Worm (Caenorhabditis elegans) whole organism, mixed stage, embryonic: ENCODE results near the gene F22B5.5.

ENCODE experiments used
- M03D4.4 ChIP-seq: sonication (generic microtip); optimal IDR thresholded peaks from 2 replicates; lab custom pipeline; 2017; ENCODE audit warnings: mild to moderate bottlenecking, missing genetic modification characterization, missing compliant biosample characterization
- bed-3 ChIP-seq: fragments of 200-800 bp; sonication (Bioruptor generic); optimal IDR thresholded peaks from 3 replicates; lab custom pipeline; 2018; ENCODE audit warnings: mild to moderate bottlenecking, missing genetic modification characterization, moderate library complexity, missing compliant biosample characterization
- blmp-1 ChIP-seq: fragments of 150-350 bp; optimal IDR thresholded peaks from 2 replicates; lab custom pipeline; 2014; ENCODE audit warnings: missing biosample characterization, missing genetic modification characterization
- ceh-39 ChIP-seq: fragments of 150-350 bp; optimal IDR thresholded peaks from 2 replicates; lab custom pipeline; 2014; ENCODE audit warnings: missing biosample characterization, missing genetic modification characterization
- ceh-43 ChIP-seq: fragments of 200-800 bp; sonication (Bioruptor generic); optimal IDR thresholded peaks from 2 replicates; lab custom pipeline; 2018; ENCODE audit warnings: mild to moderate bottlenecking, missing genetic modification characterization, moderate library complexity, missing compliant biosample characterization
- ceh-83 ChIP-seq: fragments of 200-800 bp; sonication (Bioruptor generic); optimal IDR thresholded peaks from 2 replicates; lab custom pipeline; 2018; ENCODE audit warnings: mild to moderate bottlenecking, missing genetic modification characterization, missing compliant biosample characterization
- ces-1 ChIP-seq: fragments of 150-350 bp; optimal IDR thresholded peaks from 2 replicates; lab custom pipeline; 2014; ENCODE audit warnings: missing biosample characterization, missing genetic modification reagents, missing genetic modification characterization
- cnd-1 ChIP-seq: fragments of 200-800 bp; sonication (Bioruptor generic); optimal IDR thresholded peaks from 2 replicates; lab custom pipeline; 2018; ENCODE audit warnings: mild to moderate bottlenecking, missing genetic modification characterization, missing compliant biosample characterization
- drap-1 ChIP-seq: fragments of 200-800 bp; sonication (Bioruptor generic); optimal IDR thresholded peaks from 3 replicates; lab custom pipeline; 2018; ENCODE audit warnings: mild to moderate bottlenecking, missing genetic modification characterization, missing compliant biosample characterization
- elt-1 ChIP-seq: sonication (generic microtip); optimal IDR thresholded peaks from 2 replicates; lab custom pipeline; 2017; ENCODE audit warnings: missing genetic modification characterization, mild to moderate bottlenecking, missing compliant biosample characterization, antibody characterized with exemption, moderate library complexity, borderline replicate concordance; ENCODE audit not compliant: insufficient read depth
- elt-3 ChIP-seq: fragments of 150-350 bp; optimal IDR thresholded peaks from 2 replicates; lab custom pipeline; 2014; ENCODE audit warnings: missing biosample characterization, missing genetic modification characterization
- flh-1 ChIP-seq: fragments of 200-800 bp; sonication (Bioruptor generic); optimal IDR thresholded peaks from 2 replicates; lab custom pipeline; 2018; ENCODE audit warnings: mild to moderate bottlenecking, missing genetic modification characterization, moderate library complexity, missing compliant biosample characterization
- ham-2 ChIP-seq: fragments of 200-800 bp; sonication (Bioruptor generic); optimal IDR thresholded peaks from 2 replicates; lab custom pipeline; 2018; ENCODE audit warnings: mild to moderate bottlenecking, missing genetic modification characterization, missing compliant biosample characterization
- hlh-1 ChIP-seq: fragments of 150-350 bp; optimal IDR thresholded peaks from 2 replicates; lab custom pipeline; 2014; ENCODE audit warnings: missing biosample characterization, missing genetic modification reagents, missing genetic modification characterization
- lin-13 ChIP-seq: fragments of 150-350 bp; optimal IDR thresholded peaks from 2 replicates; lab custom pipeline; 2014; ENCODE audit warnings: missing biosample characterization, missing genetic modification characterization
- lin-32 ChIP-seq: fragments of 200-800 bp; sonication (Bioruptor generic); optimal IDR thresholded peaks from 2 replicates; lab custom pipeline; 2018; ENCODE audit warnings: mild to moderate bottlenecking, missing genetic modification characterization, missing compliant biosample characterization
- lsy-2 ChIP-seq: fragments of 150-350 bp; optimal IDR thresholded peaks from 2 replicates; lab custom pipeline; 2014; ENCODE audit warnings: missing biosample characterization, missing genetic modification characterization
- mab-5 ChIP-seq: fragments of 150-350 bp; optimal IDR thresholded peaks from 2 replicates; lab custom pipeline; 2014; ENCODE audit warnings: missing biosample characterization, missing genetic modification characterization
- mep-1 ChIP-seq: fragments of 150-350 bp; optimal IDR thresholded peaks from 2 replicates; lab custom pipeline; 2017; ENCODE audit warnings: missing biosample characterization, missing genetic modification reagents, missing genetic modification characterization, inconsistent platforms
- mls-2 ChIP-seq: sonication (generic microtip); optimal IDR thresholded peaks from 2 replicates; lab custom pipeline; 2016; ENCODE audit warnings: mild to moderate bottlenecking, missing genetic modification characterization, moderate library complexity, missing compliant biosample characterization
- nhr-12 ChIP-seq: fragments of 150-350 bp; optimal IDR thresholded peaks from 2 replicates; lab custom pipeline; 2014; ENCODE audit warnings: missing biosample characterization, missing genetic modification characterization
- nhr-2 ChIP-seq: fragments of 150-350 bp; optimal IDR thresholded peaks from 2 replicates; lab custom pipeline; 2014; ENCODE audit warnings: missing biosample characterization, missing genetic modification characterization
- nhr-28 ChIP-seq: fragments of 150-350 bp; optimal IDR thresholded peaks from 2 replicates; lab custom pipeline; 2014; ENCODE audit warnings: missing biosample characterization, missing genetic modification characterization
- nhr-76 ChIP-seq: sonication (generic microtip); optimal IDR thresholded peaks from 2 replicates; lab custom pipeline; 2017; ENCODE audit warnings: missing biosample characterization, missing genetic modification characterization
- pha-4 ChIP-seq: fragments of 150-350 bp; optimal IDR thresholded peaks from 2 replicates; lab custom pipeline; 2018; ENCODE audit warnings: missing biosample characterization, missing genetic modification reagents, missing genetic modification characterization
- sem-2 ChIP-seq: fragments of 200-800 bp; sonication (Bioruptor generic); optimal IDR thresholded peaks from 2 replicates; lab custom pipeline; 2018; ENCODE audit warnings: mild to moderate bottlenecking, missing genetic modification characterization, missing compliant biosample characterization
- snpc-4 ChIP-seq: fragments of 150-350 bp; optimal IDR thresholded peaks from 2 replicates; lab custom pipeline; 2014; ENCODE audit warnings: missing biosample characterization, missing genetic modification characterization
- sptf-1 ChIP-seq: sonication (generic microtip); optimal IDR thresholded peaks from 2 replicates; lab custom pipeline; 2017; ENCODE audit warnings: mild to moderate bottlenecking, missing genetic modification characterization, moderate library complexity, missing compliant biosample characterization
- tbx-8 ChIP-seq: fragments of 200-800 bp; sonication (Bioruptor generic); optimal IDR thresholded peaks from 2 replicates; lab custom pipeline; 2018; ENCODE audit warnings: mild to moderate bottlenecking, missing genetic modification characterization, moderate library complexity, missing compliant biosample characterization
- unc-120 ChIP-seq: sonication (generic microtip); optimal IDR thresholded peaks from 2 replicates; lab custom pipeline; 2017; ENCODE audit warnings: missing genetic modification characterization, missing compliant biosample characterization; ENCODE audit not compliant: poor library complexity, severe bottlenecking
- unc-39 ChIP-seq: fragments of 150-350 bp; optimal IDR thresholded peaks from 2 replicates; lab custom pipeline; 2014; ENCODE audit warnings: missing biosample characterization, missing genetic modification characterization
- unc-62 ChIP-seq: fragments of 150-350 bp; optimal IDR thresholded peaks from 2 replicates; lab custom pipeline; 2014; ENCODE audit warnings: missing biosample characterization, missing genetic modification reagents, missing genetic modification characterization
- zip-8 ChIP-seq: fragments of 150-350 bp; optimal IDR thresholded peaks from 2 replicates; lab custom pipeline; 2014; ENCODE audit warnings: missing biosample characterization, missing genetic modification characterization

The F22B5.5 gene

ce11 chrII:8484546-8484945, 30.1 kb upstream of the F22B5.5 start:
- no peak for TF ChIP-seq ceh-39 (tag; lab: Kevin White, UChicago)

- TF ChIP-seq lin-32 (GFP tag; lab: Kevin White, UChicago) (no peak), hlh-1 (tag; lab: Kevin White, UChicago) (no peak), sptf-1 (no peak), nhr-76 (tag; lab: Kevin White, UChicago) (no peak), nhr-12 (no peak), mep-1 (tag; lab: Kevin White, UChicago) (no peak), unc-62 (GFP tag; lab: Kevin White, UChicago) (no peak), lin-13 (no peak), bed-3 (GFP tag; lab: Kevin White, UChicago) (no peak), ceh-83 (GFP tag; lab: Kevin White, UChicago) (no peak), elt-1 (tag; lab: Kevin White, UChicago) (no peak), ces-1 (no peak), lsy-2 (tag; lab: Kevin White, UChicago) (no peak), ceh-39 (tag; lab: Kevin White, UChicago) (no peak), sem-2 (GFP tag; lab: Kevin White, UChicago) (no peak)
Measured at ce11 chrII:8483793-8484186, 29.4 kb upstream of the F22B5.5 start, which contains the start of gene taap-1. TSS of gene taap-1 (minus strand) at chrII:8483871.

- TF ChIP-seq nhr-12, result no peak
- TF ChIP-seq flh-1 (GFP tag; lab: Kevin White, UChicago), result no peak
- no peak for TF ChIP-seq nhr-28 (tag; lab: Kevin White, UChicago)
- no peak for TF ChIP-seq lin-32 (GFP tag; lab: Kevin White, UChicago)
- no peak for TF ChIP-seq mep-1 (tag; lab: Kevin White, UChicago)
- TF ChIP-seq lsy-2 (tag; lab: Kevin White, UChicago), result peak; percentile 82
- TF ChIP-seq ceh-83 (GFP tag; lab: Kevin White, UChicago), result no peak
- TF ChIP-seq M03D4.4, result no peak
- no peak for TF ChIP-seq nhr-2
- TF ChIP-seq ces-1, result peak; percentile 44
- TF ChIP-seq blmp-1 (tag; lab: Kevin White, UChicago), result no peak
- TF ChIP-seq sem-2 (GFP tag; lab: Kevin White, UChicago), result no peak
- no peak for TF ChIP-seq snpc-4 (tag; lab: Kevin White, UChicago)
- no peak for TF ChIP-seq ceh-39 (tag; lab: Kevin White, UChicago)
- TF ChIP-seq unc-120 (tag; lab: Kevin White, UChicago), result no peak
- TF ChIP-seq drap-1 (GFP tag; lab: Kevin White, UChicago), result no peak
Measured at ce11 chrII:8483124-8483792, 28.8 kb upstream of the F22B5.5 start.

- no peak for TF ChIP-seq ham-2
- TF ChIP-seq snpc-4 (tag; lab: Kevin White, UChicago), result no peak
- no peak for TF ChIP-seq ces-1
- TF ChIP-seq M03D4.4, result no peak
- no peak for TF ChIP-seq elt-3 (tag; lab: Kevin White, UChicago)
- no peak for TF ChIP-seq lin-32 (GFP tag; lab: Kevin White, UChicago)
- no peak for TF ChIP-seq lsy-2 (tag; lab: Kevin White, UChicago)
Measured at ce11 chrII:8481731-8482253, 27.4 kb upstream of the F22B5.5 start, which contains the start of gene M05D6.5. TSS of gene M05D6.5 (minus strand) at chrII:8482203.

ce11 chrII:8481033-8481708, 26.8 kb upstream of the F22B5.5 start:
- TF ChIP-seq cnd-1 (tag; lab: Kevin White, UChicago), result no peak
- no peak for TF ChIP-seq elt-3 (tag; lab: Kevin White, UChicago)
- no peak for TF ChIP-seq sem-2 (GFP tag; lab: Kevin White, UChicago)
- no peak for TF ChIP-seq sptf-1
- TF ChIP-seq elt-1 (tag; lab: Kevin White, UChicago), result no peak
- no peak for TF ChIP-seq tbx-8 (GFP tag; lab: Kevin White, UChicago)
- TF ChIP-seq nhr-2, result peak; percentile 58
- no peak for TF ChIP-seq nhr-12
- TF ChIP-seq mls-2 (tag; lab: Kevin White, UChicago), result no peak
- TF ChIP-seq unc-120 (tag; lab: Kevin White, UChicago), result peak; percentile 62
- no peak for TF ChIP-seq drap-1 (GFP tag; lab: Kevin White, UChicago)
- peak; percentile 10 for TF ChIP-seq pha-4 (tag; lab: Kevin White, UChicago)
- no peak for TF ChIP-seq nhr-28 (tag; lab: Kevin White, UChicago)
- TF ChIP-seq snpc-4 (tag; lab: Kevin White, UChicago), result no peak
- TF ChIP-seq mep-1 (tag; lab: Kevin White, UChicago), result no peak
- no peak for TF ChIP-seq blmp-1 (tag; lab: Kevin White, UChicago)
- no peak for TF ChIP-seq lsy-2 (tag; lab: Kevin White, UChicago)
- peak; percentile 70 for TF ChIP-seq unc-62 (GFP tag; lab: Kevin White, UChicago)
- TF ChIP-seq mab-5 (tag; lab: Kevin White, UChicago), result peak; percentile 44
- TF ChIP-seq ces-1, result no peak
- TF ChIP-seq ceh-39 (tag; lab: Kevin White, UChicago), result peak; percentile 34
- TF ChIP-seq flh-1 (GFP tag; lab: Kevin White, UChicago), result no peak
- TF ChIP-seq unc-39 (tag; lab: Kevin White, UChicago), result no peak
- TF ChIP-seq M03D4.4, result no peak
- TF ChIP-seq ceh-43, result no peak
- TF ChIP-seq zip-8 (tag; lab: Kevin White, UChicago), result no peak
- no peak for TF ChIP-seq lin-13
- peak; percentile 84 for TF ChIP-seq hlh-1 (tag; lab: Kevin White, UChicago)
